Fruit fly (Drosophila melanogaster) whole organism, embryonic: ENCODE results near the gene VhaM9.7-b.
A peak's percentile ranks its signal among the peaks of the same experiment; 100 is the strongest.

Experiments
- Asciz ChIP-seq: fragments of 200-800 bp; sonication (Bioruptor generic); optimal IDR thresholded peaks from 2 replicates; lab custom pipeline; 2017; ENCODE audit warnings: missing biosample characterization, mild to moderate bottlenecking, missing genetic modification characterization, missing genetic modification reagents
- Blimp-1 ChIP-seq: fragments of 200-800 bp; sonication (Bioruptor generic); optimal IDR thresholded peaks from 3 replicates; lab custom pipeline; 2018; ENCODE audit warnings: missing biosample characterization, missing genetic modification characterization, mild to moderate bottlenecking, moderate library complexity, missing genetic modification reagents
- C15 ChIP-seq: fragments of 200-800 bp; sonication (Bioruptor generic); IDR thresholded peaks from 3 replicates; pipeline ENCODE4 v1.3.6; 2022; ENCODE audit warnings: missing biosample characterization, missing genetic modification characterization
- CG10267 ChIP-seq: fragments of 200-800 bp; sonication (Bioruptor generic); optimal IDR thresholded peaks from 2 replicates; lab custom pipeline; 2018; ENCODE audit warnings: missing biosample characterization, mild to moderate bottlenecking, missing genetic modification characterization, moderate library complexity
- CG11398 ChIP-seq: fragments of 200-800 bp; sonication (Bioruptor generic); optimal IDR thresholded peaks from 2 replicates; lab custom pipeline; 2016; ENCODE audit warnings: missing biosample characterization, missing genetic modification characterization
- CG11695 ChIP-seq: fragments of 200-800 bp; sonication (Bioruptor generic); IDR thresholded peaks from 3 replicates; pipeline ENCODE4 v1.3.6; 2022; ENCODE audit warnings: missing biosample characterization, missing genetic modification characterization
- CG12155 ChIP-seq: fragments of 200-800 bp; sonication (Bioruptor generic); optimal IDR thresholded peaks from 3 replicates; lab custom pipeline; 2016; ENCODE audit warnings: missing biosample characterization, missing genetic modification characterization
- CG12391 ChIP-seq: fragments of 200-800 bp; sonication (Bioruptor generic); optimal IDR thresholded peaks from 3 replicates; lab custom pipeline; 2018; ENCODE audit warnings: missing biosample characterization, mild to moderate bottlenecking, missing genetic modification characterization, moderate library complexity
- CG12744 ChIP-seq: fragments of 200-800 bp; sonication (Bioruptor generic); optimal IDR thresholded peaks from 2 replicates; lab custom pipeline; 2016; ENCODE audit warnings: missing biosample characterization, missing genetic modification characterization
- CG13296 ChIP-seq: fragments of 200-800 bp; sonication (Bioruptor generic); optimal IDR thresholded peaks from 3 replicates; lab custom pipeline; 2018; ENCODE audit warnings: missing biosample characterization, mild to moderate bottlenecking, missing genetic modification characterization
- CG13775 ChIP-seq: fragments of 200-800 bp; sonication (Bioruptor generic); optimal IDR thresholded peaks from 3 replicates; lab custom pipeline; 2017; ENCODE audit warnings: missing biosample characterization, mild to moderate bottlenecking, missing genetic modification characterization
- CG15011 ChIP-seq: fragments of 200-800 bp; sonication (Bioruptor generic); optimal IDR thresholded peaks from 3 replicates; lab custom pipeline; 2018; ENCODE audit warnings: missing biosample characterization, mild to moderate bottlenecking, missing genetic modification characterization
- CG1529 ChIP-seq: fragments of 200-800 bp; sonication (Bioruptor generic); optimal IDR thresholded peaks from 3 replicates; lab custom pipeline; 2018; ENCODE audit warnings: missing biosample characterization, missing genetic modification characterization
- CG15601 ChIP-seq: fragments of 200-800 bp; sonication (Bioruptor generic); optimal IDR thresholded peaks from 3 replicates; lab custom pipeline; 2019; ENCODE audit warnings: missing biosample characterization, mild to moderate bottlenecking, missing genetic modification characterization, moderate library complexity
- CG16779 ChIP-seq: fragments of 200-800 bp; sonication (Bioruptor generic); IDR thresholded peaks from 2 replicates; pipeline ENCODE4 v1.3.6; 2022; ENCODE audit warnings: missing biosample characterization, missing genetic modification characterization
- CG18476 ChIP-seq: fragments of 200-800 bp; sonication (Bioruptor generic); optimal IDR thresholded peaks from 2 replicates; lab custom pipeline; 2016; ENCODE audit warnings: missing biosample characterization, mild to moderate bottlenecking, missing genetic modification characterization
- CG2889 ChIP-seq: fragments of 200-800 bp; sonication (Bioruptor generic); IDR thresholded peaks from 3 replicates; pipeline ENCODE4 v1.3.6; 2022; ENCODE audit warnings: missing biosample characterization, missing genetic modification characterization
- CG31365 ChIP-seq: fragments of 200-800 bp; sonication (Bioruptor generic); optimal IDR thresholded peaks from 2 replicates; lab custom pipeline; 2018; ENCODE audit warnings: missing biosample characterization, mild to moderate bottlenecking, missing genetic modification characterization
- CG32772 ChIP-seq: fragments of 200-800 bp; sonication (Bioruptor generic); IDR thresholded peaks from 2 replicates; pipeline ENCODE4 v1.3.6; 2022; ENCODE audit warnings: missing biosample characterization, missing genetic modification characterization
- CTCF ChIP-seq: fragments of 200-800 bp; sonication (Bioruptor generic); optimal IDR thresholded peaks from 2 replicates; lab custom pipeline; 2017; ENCODE audit warnings: missing biosample characterization, mild to moderate bottlenecking, missing genetic modification characterization, moderate library complexity
- CoRest ChIP-seq: fragments of 200-800 bp; sonication (Bioruptor generic); optimal IDR thresholded peaks from 3 replicates; lab custom pipeline; 2018; ENCODE audit warnings: missing biosample characterization, mild to moderate bottlenecking, missing genetic modification characterization, moderate library complexity
- Dip3 ChIP-seq: fragments of 200-800 bp; sonication (Bioruptor generic); optimal IDR thresholded peaks from 3 replicates; lab custom pipeline; 2016; ENCODE audit warnings: missing biosample characterization, missing genetic modification characterization
- Dll ChIP-seq: fragments of 200-800 bp; sonication (Bioruptor generic); IDR thresholded peaks from 4 replicates; pipeline ENCODE4 v1.3.6; 2022; ENCODE audit warnings: missing biosample characterization, missing genetic modification characterization; ENCODE audit not compliant: partially characterized antibody
- GATAe ChIP-seq: fragments of 200-800 bp; sonication (Bioruptor generic); conservative IDR thresholded peaks from 2 replicates; pipeline ENCODE4 v1.3.6; 2022; ENCODE audit warnings: missing biosample characterization, missing genetic modification characterization
- HmgZ ChIP-seq: fragments of 200-800 bp; sonication (Bioruptor generic); optimal IDR thresholded peaks from 2 replicates; lab custom pipeline; 2018; ENCODE audit warnings: missing biosample characterization, mild to moderate bottlenecking, missing genetic modification characterization
- Hr51 ChIP-seq, 2 experiments: fragments of 200-800 bp; sonication (Bioruptor generic); optimal IDR thresholded peaks; 2 replicates in 1 of 2; 3 replicates in 1 of 2; lab custom pipeline; 2016 to 2018; ENCODE audit warnings: missing biosample characterization in 2 of 2, missing genetic modification characterization in 2 of 2, mild to moderate bottlenecking in 1 of 2, moderate library complexity in 1 of 2
- Jarid2 ChIP-seq: fragments of 200-800 bp; sonication (Bioruptor generic); optimal IDR thresholded peaks from 3 replicates; lab custom pipeline; 2017; ENCODE audit warnings: mild to moderate bottlenecking, missing biosample characterization, missing genetic modification reagents, missing genetic modification characterization
- Lhr ChIP-seq: fragments of 200-800 bp; sonication (Bioruptor generic); optimal IDR thresholded peaks from 3 replicates; lab custom pipeline; 2017; ENCODE audit warnings: mild to moderate bottlenecking, missing biosample characterization, missing genetic modification reagents, missing genetic modification characterization
- MBD-R2 ChIP-seq: fragments of 200-800 bp; sonication (Bioruptor generic); IDR thresholded peaks from 2 replicates; pipeline ENCODE4 v1.3.6; 2022; ENCODE audit warnings: missing biosample characterization, missing genetic modification characterization
- Ssrp ChIP-seq: fragments of 200-800 bp; sonication (Bioruptor generic); optimal IDR thresholded peaks from 2 replicates; lab custom pipeline; 2018; ENCODE audit warnings: missing biosample characterization, mild to moderate bottlenecking, missing genetic modification characterization, moderate library complexity
- ase ChIP-seq: fragments of 200-800 bp; sonication (Bioruptor generic); IDR thresholded peaks from 3 replicates; pipeline ENCODE4 v1.3.6; 2022; ENCODE audit warnings: missing biosample characterization, missing genetic modification characterization
- ems ChIP-seq: fragments of 200-800 bp; sonication (Bioruptor generic); optimal IDR thresholded peaks from 3 replicates; lab custom pipeline; 2016; ENCODE audit warnings: missing biosample characterization, missing genetic modification characterization
- ewg ChIP-seq: fragments of 200-800 bp; sonication (Bioruptor generic); optimal IDR thresholded peaks from 3 replicates; lab custom pipeline; 2017; ENCODE audit warnings: mild to moderate bottlenecking, missing biosample characterization, missing genetic modification reagents, missing genetic modification characterization
- grn ChIP-seq: fragments of 200-800 bp; sonication (Bioruptor generic); optimal IDR thresholded peaks from 3 replicates; lab custom pipeline; 2017; ENCODE audit warnings: missing biosample characterization, missing genetic modification characterization
- gsb ChIP-seq: fragments of 200-800 bp; sonication (Bioruptor generic); IDR thresholded peaks from 2 replicates; pipeline ENCODE4 v1.3.6; 2022; ENCODE audit warnings: missing biosample characterization, missing genetic modification characterization
- jumu ChIP-seq: fragments of 200-800 bp; sonication (Bioruptor generic); optimal IDR thresholded peaks from 3 replicates; lab custom pipeline; 2016; ENCODE audit warnings: missing biosample characterization, missing genetic modification characterization
- kay ChIP-seq: fragments of 200-800 bp; sonication (Bioruptor generic); optimal IDR thresholded peaks from 2 replicates; lab custom pipeline; 2016; ENCODE audit warnings: missing biosample characterization, missing genetic modification characterization
- kni ChIP-seq: fragments of 200-800 bp; sonication (Bioruptor generic); optimal IDR thresholded peaks from 3 replicates; lab custom pipeline; 2017; ENCODE audit warnings: mild to moderate bottlenecking, missing biosample characterization, missing genetic modification reagents, missing genetic modification characterization
- lmd ChIP-seq: fragments of 200-800 bp; sonication (Bioruptor generic); IDR thresholded peaks from 2 replicates; pipeline ENCODE4 v1.3.6; 2022; ENCODE audit warnings: missing biosample characterization, missing genetic modification characterization
- row ChIP-seq: fragments of 200-800 bp; sonication (Bioruptor generic); IDR thresholded peaks from 3 replicates; pipeline ENCODE4 v1.3.6; 2022; ENCODE audit warnings: missing biosample characterization, missing genetic modification characterization
- sens-2 ChIP-seq: fragments of 200-800 bp; sonication (Bioruptor generic); IDR thresholded peaks from 2 replicates; pipeline ENCODE4 v1.3.6; 2022; ENCODE audit warnings: missing biosample characterization, missing genetic modification characterization
- stwl ChIP-seq: fragments of 200-800 bp; sonication (Bioruptor generic); optimal IDR thresholded peaks from 3 replicates; lab custom pipeline; 2018; ENCODE audit warnings: missing biosample characterization, mild to moderate bottlenecking, missing genetic modification characterization, moderate library complexity
- tup ChIP-seq: fragments of 200-800 bp; sonication (Bioruptor generic); optimal IDR thresholded peaks from 2 replicates; lab custom pipeline; 2016; ENCODE audit warnings: missing biosample characterization, mild to moderate bottlenecking, missing genetic modification characterization, moderate library complexity
- unc-4 ChIP-seq: fragments of 200-800 bp; sonication (Bioruptor generic); IDR thresholded peaks from 2 replicates; pipeline ENCODE4 v1.3.6; 2022; ENCODE audit warnings: missing biosample characterization, missing genetic modification characterization; ENCODE audit not compliant: partially characterized antibody
- usp ChIP-seq: fragments of >200 bp; optimal IDR thresholded peaks from 2 replicates; lab custom pipeline; 2017; ENCODE audit warnings: missing biosample characterization, missing genetic modification characterization
- vvl ChIP-seq: fragments of 200-800 bp; sonication (Bioruptor generic); IDR thresholded peaks from 2 replicates; pipeline ENCODE4 v1.3.6; 2022; ENCODE audit warnings: missing biosample characterization, missing genetic modification characterization
- wor ChIP-seq: fragments of 200-800 bp; sonication (Bioruptor generic); IDR thresholded peaks from 2 replicates; pipeline ENCODE4 v1.3.6; 2022; ENCODE audit warnings: missing biosample characterization, missing genetic modification characterization
- zen ChIP-seq: fragments of 200-800 bp; sonication (Bioruptor generic); optimal IDR thresholded peaks from 3 replicates; lab custom pipeline; 2018; ENCODE audit warnings: missing biosample characterization, mild to moderate bottlenecking, missing genetic modification characterization, moderate library complexity

VhaM9.7-b gene

dm6 chr3L:21501928-21502327, 37.7 kb upstream of the VhaM9.7-b start (continued):
- TF ChIP-seq Dip3 (no peak), CG13296 (GFP tag; lab: Kevin White, UChicago) (no peak), CG1529 (GFP tag; lab: Kevin White, UChicago) (no peak), HmgZ (tag; lab: Kevin White, UChicago) (peak; percentile 13), CG12744 (GFP tag; lab: Kevin White, UChicago) (no peak), CG15601 (tag; lab: Kevin White, UChicago) (no peak), row (GFP tag; lab: Robert Waterston, UW) (peak; percentile 64; the same call in 2 of the 3 replicates), Ssrp (tag; lab: Kevin White, UChicago) (no peak), wor (GFP tag; lab: Robert Waterston, UW) (no peak), Lhr (no peak), CG12391 (tag; lab: Kevin White, UChicago) (no peak)

dm6 chr3L:21507354-21507928, 32.2 kb upstream of the VhaM9.7-b start, which contains the start of the genes Glg1 and M6:
Glg1 (minus strand) TSS chr3L:21507538.
M6 (plus strand) TSS chr3L:21507852.
- TF ChIP-seq MBD-R2 (GFP tag; lab: Robert Waterston, UW): peak; percentile 73
- peak; percentile 49 for TF ChIP-seq stwl (tag; lab: Kevin White, UChicago)
- peak; percentile 93 for TF ChIP-seq grn (GFP tag; lab: Kevin White, UChicago)
- TF ChIP-seq ewg (GFP tag; lab: Kevin White, UChicago): peak; percentile 38
- peak; percentile 75 for TF ChIP-seq CG12155 (GFP tag; lab: Kevin White, UChicago)
- no peak for TF ChIP-seq CG2889 (GFP tag; lab: Robert Waterston, UW)
- no peak for TF ChIP-seq gsb
- TF ChIP-seq Hr51 (GFP tag; optimal IDR thresholded peaks at IDR 0.05; lab: Kevin White, UChicago): peak; percentile 55 to 62
- TF ChIP-seq jumu (GFP tag; lab: Kevin White, UChicago): peak; percentile 60
- TF ChIP-seq sens-2 (GFP tag; lab: Robert Waterston, UW): peak; percentile 35; the same call in 1 of the 2 replicates
- no peak for TF ChIP-seq CG16779
- TF ChIP-seq CG15011 (GFP tag; lab: Kevin White, UChicago): no peak
- peak; percentile 64; the same call in 1 of the 2 replicates for TF ChIP-seq vvl (GFP tag; lab: Robert Waterston, UW)
- peak; percentile 96 for TF ChIP-seq Dll (GFP tag; lab: Robert Waterston, UW)
- TF ChIP-seq ase (GFP tag; lab: Robert Waterston, UW): peak; percentile 57; the same call in 2 of the 3 replicates
- TF ChIP-seq Blimp-1 (GFP tag; lab: Kevin White, UChicago): peak; percentile 36
- peak; percentile 93 for TF ChIP-seq unc-4 (GFP tag; lab: Robert Waterston, UW)
- TF ChIP-seq usp (GFP tag; lab: Kevin White, UChicago): no peak
- peak; percentile 59 for TF ChIP-seq ems (GFP tag; lab: Kevin White, UChicago)
- peak; percentile 40 for TF ChIP-seq Jarid2
- no peak for TF ChIP-seq CG31365 (tag; lab: Kevin White, UChicago)
- peak; percentile 72 for TF ChIP-seq CG13775 (GFP tag; lab: Kevin White, UChicago)
- peak; percentile 83 for TF ChIP-seq CoRest (tag; lab: Kevin White, UChicago)
- TF ChIP-seq CG18476 (GFP tag; lab: Kevin White, UChicago): peak; percentile 0
- TF ChIP-seq kay (GFP tag; lab: Kevin White, UChicago): peak; percentile 46
- TF ChIP-seq CG32772: peak; percentile 51; the same call in 1 of the 2 replicates
- TF ChIP-seq CG12744 (GFP tag; lab: Kevin White, UChicago): peak; percentile 48
- no peak for TF ChIP-seq CG11398
- TF ChIP-seq zen (tag; lab: Kevin White, UChicago): peak; percentile 72
- peak; percentile 55 for TF ChIP-seq Ssrp (tag; lab: Kevin White, UChicago)
- peak; percentile 54; the same call in 2 of the 3 replicates for TF ChIP-seq CG11695
- TF ChIP-seq GATAe (GFP tag; lab: Robert Waterston, UW): no peak
- TF ChIP-seq CG10267 (tag; lab: Kevin White, UChicago): peak; percentile 70
- peak; percentile 72 for TF ChIP-seq HmgZ (tag; lab: Kevin White, UChicago)
- TF ChIP-seq C15 (GFP tag; lab: Robert Waterston, UW): 0 out of 3 replicates have a peak, but pooled peaks have one; percentile 29
- TF ChIP-seq CG13296 (GFP tag; lab: Kevin White, UChicago): peak; percentile 43
- TF ChIP-seq CTCF (GFP tag; lab: Kevin White, UChicago): peak; percentile 63
- peak; percentile 39 for TF ChIP-seq Asciz
- TF ChIP-seq lmd (GFP tag; lab: Robert Waterston, UW): peak; percentile 64
- TF ChIP-seq tup (GFP tag; lab: Kevin White, UChicago): peak; percentile 7
- TF ChIP-seq kni (GFP tag; lab: Kevin White, UChicago): peak; percentile 40
